Fruit fly (Drosophila melanogaster): ENCODE data around the gene jar.

The jar gene

dm6 chr3R:24206341-24207114 is 64.5 kb downstream of the jar start (continued):
- TF ChIP-seq pnt (GFP tag; optimal IDR thresholded peaks at IDR 0.05) (peak; percentile 40), ken (GFP tag; IDR thresholded peaks at IDR 0.05) (peak; percentile 68), C15 (GFP tag; IDR thresholded peaks at IDR 0.05) (no peak), CG12744 (GFP tag; optimal IDR thresholded peaks at IDR 0.05) (no peak), HLH54F (GFP tag; optimal IDR thresholded peaks at IDR 0.05) (no peak), odd (GFP tag; optimal IDR thresholded peaks at IDR 0.05) (peak; percentile 12), Hr51 (GFP tag; optimal IDR thresholded peaks at IDR 0.05) (peak in 1 of 2 experiments; percentile 78), E2f1 (GFP tag; IDR thresholded peaks at IDR 0.05) (0 out of 2 replicates have a peak, but pooled peaks have one; percentile 28), pros (GFP tag; optimal IDR thresholded peaks at IDR 0.05) (no peak), vvl (GFP tag; IDR thresholded peaks at IDR 0.05) (peak; percentile 73), Meics (GFP tag; optimal IDR thresholded peaks at IDR 0.05) (peak; percentile 9), CG11504 (tag; optimal IDR thresholded peaks at IDR 0.05) (peak; percentile 73), Blimp-1 (GFP tag; optimal IDR thresholded peaks at IDR 0.05) (peak; percentile 78), cwo (GFP tag; optimal IDR thresholded peaks at IDR 0.05) (no peak), CG12236 (GFP tag; optimal IDR thresholded peaks at IDR 0.05) (peak; percentile 7), Eip74EF (GFP tag; optimal IDR thresholded peaks at IDR 0.05) (peak in 1 of 2 experiments; percentile 61), mirr (GFP tag; optimal IDR thresholded peaks at IDR 0.05) (no peak), grau (tag; optimal IDR thresholded peaks at IDR 0.05) (peak; percentile 47), CG12104 (GFP tag; optimal IDR thresholded peaks at IDR 0.05) (peak; percentile 16), CG43689 (GFP tag; IDR thresholded peaks at IDR 0.05) (no peak), CG7928 (GFP tag; optimal IDR thresholded peaks at IDR 0.05) (no peak), NK7.1 (GFP tag; optimal IDR thresholded peaks at IDR 0.05) (no peak), dysf (GFP tag; IDR thresholded peaks at IDR 0.05) (peak; percentile 70), btn (GFP tag; optimal IDR thresholded peaks at IDR 0.05) (peak; percentile 17), CG10654 (GFP tag; optimal IDR thresholded peaks at IDR 0.05) (peak; percentile 26), Dek (tag; optimal IDR thresholded peaks at IDR 0.05) (peak; percentile 29), ewg (GFP tag; optimal IDR thresholded peaks at IDR 0.05) (peak; percentile 38), pan (optimal IDR thresholded peaks at IDR 0.05) (no peak), pan (GFP tag; optimal IDR thresholded peaks at IDR 0.05 in 1 of 2, IDR thresholded peaks at IDR 0.05 in 1 of 2) (peak in 1 of 2 experiments; percentile 51), CG30403 (GFP tag; optimal IDR thresholded peaks at IDR 0.05) (peak; percentile 31), ara (GFP tag; IDR thresholded peaks at IDR 0.05) (0 out of 2 replicates have a peak, but pooled peaks have one; percentile 34), sisA (GFP tag; IDR thresholded peaks at IDR 0.05) (peak; percentile 32; the same call in 1 of the 2 replicates), chif (GFP tag; optimal IDR thresholded peaks at IDR 0.05) (peak; percentile 12 to 39), stc (GFP tag; IDR thresholded peaks at IDR 0.05) (0 out of 2 replicates have a peak, but pooled peaks have one; percentile 21), Deaf1 (tag; optimal IDR thresholded peaks at IDR 0.05) (no peak), bcd (GFP tag; optimal IDR thresholded peaks at IDR 0.05) (peak; percentile 34), CG14050 (GFP tag; IDR thresholded peaks at IDR 0.05) (peak; percentile 49; the same call in 2 of the 3 replicates), ranshi (GFP tag; IDR thresholded peaks at IDR 0.05) (no peak), Sox102F (GFP tag; optimal IDR thresholded peaks at IDR 0.05) (peak; percentile 84), dati (GFP tag; IDR thresholded peaks at IDR 0.05) (peak; percentile 58; the same call in 1 of the 2 replicates), Ets65A (GFP tag) (peak; percentile 92), Camta (GFP tag; optimal IDR thresholded peaks at IDR 0.05) (peak; percentile 1), lab (GFP tag; optimal IDR thresholded peaks at IDR 0.05) (peak; percentile 53), tna (GFP tag; IDR thresholded peaks at IDR 0.05; ENCODE audit: partially characterized antibody) (no peak), ttk (GFP tag; IDR thresholded peaks at IDR 0.05) (peak; percentile 74), nerfin-1 (tag; optimal IDR thresholded peaks at IDR 0.05) (peak; percentile 59), PHDP (tag; optimal IDR thresholded peaks at IDR 0.05) (peak; percentile 40), CG10565 (GFP tag; optimal IDR thresholded peaks at IDR 0.05) (no peak), CG12071 (GFP tag; optimal IDR thresholded peaks at IDR 0.05) (peak; percentile 41)

Data from whole organism, embryonic.